Fruit fly (Drosophila melanogaster): ENCODE measurements around the gene Diedel.

Gene Diedel

DNA sequence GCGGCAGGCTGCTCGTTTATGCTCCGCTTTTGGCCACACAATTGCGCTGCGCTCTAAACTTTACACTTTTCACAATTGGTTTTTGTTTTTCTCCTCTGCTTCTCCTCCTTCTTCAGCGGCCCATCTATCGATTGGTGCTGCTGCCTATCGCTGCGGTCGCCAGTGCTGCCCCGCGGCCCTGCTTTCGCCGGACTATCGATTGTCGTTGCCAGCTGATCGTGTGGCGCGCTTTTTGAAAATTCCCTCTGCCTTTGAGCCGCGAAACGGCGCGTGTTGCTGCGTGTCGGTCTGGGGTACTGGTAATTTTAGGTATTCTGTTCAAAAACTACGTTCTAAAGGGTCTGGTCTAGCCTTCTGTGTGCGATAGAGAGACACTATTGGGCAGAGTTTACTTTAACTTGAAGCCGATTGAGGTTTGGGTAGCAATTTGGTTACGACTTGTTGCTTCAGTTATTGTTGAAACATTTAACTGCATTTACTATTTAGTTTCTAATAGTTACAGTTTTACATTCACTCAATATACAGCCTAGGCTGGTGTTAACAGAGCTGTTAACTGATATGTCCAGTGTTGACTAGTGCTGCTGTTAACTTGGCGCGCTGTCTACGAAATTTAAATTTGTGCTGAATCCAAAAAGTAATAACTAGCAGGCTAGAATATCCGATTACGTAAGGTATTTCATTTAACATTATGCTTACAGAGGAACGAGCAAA, 9.9 kb downstream of the Diedel start, which contains the start of gene Trc8 (continued):
- peak; percentile 27 for TF ChIP-seq CG15601 (tag; optimal IDR thresholded peaks at IDR 0.05)
- no peak for TF ChIP-seq zen (tag; optimal IDR thresholded peaks at IDR 0.05)
- no peak for TF ChIP-seq CG10462 (GFP tag; optimal IDR thresholded peaks at IDR 0.05)
- TF ChIP-seq Hey (tag; optimal IDR thresholded peaks at IDR 0.05) = no peak
- no peak for TF ChIP-seq da (GFP tag; optimal IDR thresholded peaks at IDR 0.05)
- TF ChIP-seq CG6175 (GFP tag; IDR thresholded peaks at IDR 0.05) = no peak
- TF ChIP-seq Ptx1 (GFP tag; IDR thresholded peaks at IDR 0.05) = no peak
- no peak for TF ChIP-seq Nf-YA (GFP tag; IDR thresholded peaks at IDR 0.05)
- no peak for TF ChIP-seq D19B (GFP tag; optimal IDR thresholded peaks at IDR 0.05)
- no peak for TF ChIP-seq eyg (GFP tag; optimal IDR thresholded peaks at IDR 0.05)
- TF ChIP-seq Dek (tag; optimal IDR thresholded peaks at IDR 0.05) = peak; percentile 82
- no peak for TF ChIP-seq lov (optimal IDR thresholded peaks at IDR 0.05)
- TF ChIP-seq lov (GFP tag; IDR thresholded peaks at IDR 0.05) = no peak
- TF ChIP-seq Myb (GFP tag; optimal IDR thresholded peaks at IDR 0.05) = peak; percentile 49
- TF ChIP-seq rib (GFP tag; IDR thresholded peaks at IDR 0.05) = peak; percentile 61
- peak; percentile 82 for TF ChIP-seq knrl (GFP tag; IDR thresholded peaks at IDR 0.05; ENCODE audit: partially characterized antibody)
- no peak for TF ChIP-seq CG18011 (GFP tag; optimal IDR thresholded peaks at IDR 0.05)
- no peak for TF ChIP-seq ham (GFP tag; IDR thresholded peaks at IDR 0.05)
- no peak for TF ChIP-seq pan (optimal IDR thresholded peaks at IDR 0.05)
- TF ChIP-seq pan (GFP tag; optimal IDR thresholded peaks at IDR 0.05 in 1 of 2, IDR thresholded peaks at IDR 0.05 in 1 of 2) = no peak
- TF ChIP-seq Kr (GFP tag; optimal IDR thresholded peaks at IDR 0.05) = no peak
- no peak for TF ChIP-seq scrt (GFP tag; optimal IDR thresholded peaks at IDR 0.05)
- peak; percentile 85 for TF ChIP-seq sna (GFP tag; IDR thresholded peaks at IDR 0.05; ENCODE audit: partially characterized antibody)
- no peak for TF ChIP-seq pb (GFP tag; optimal IDR thresholded peaks at IDR 0.05)
- no peak for TF ChIP-seq ash1 (GFP tag; optimal IDR thresholded peaks at IDR 0.05)
- no peak for TF ChIP-seq Hsf (GFP tag; optimal IDR thresholded peaks at IDR 0.05)
- TF ChIP-seq CG13894 (tag; optimal IDR thresholded peaks at IDR 0.05) = no peak
- no peak for TF ChIP-seq CG3407 (GFP tag; optimal IDR thresholded peaks at IDR 0.05)
- TF ChIP-seq slp2 (GFP tag; optimal IDR thresholded peaks at IDR 0.05) = no peak
- TF ChIP-seq CG1602 (GFP tag; optimal IDR thresholded peaks at IDR 0.05) = no peak
- TF ChIP-seq chn (GFP tag; optimal IDR thresholded peaks at IDR 0.05) = no peak
- no peak for TF ChIP-seq prd (optimal IDR thresholded peaks at IDR 0.05)
- TF ChIP-seq prd (GFP tag; IDR thresholded peaks at IDR 0.05) = peak; percentile 34; the same call in 1 of the 3 replicates
- no peak for TF ChIP-seq pros (GFP tag; optimal IDR thresholded peaks at IDR 0.05)
- no peak for TF ChIP-seq CG1233 (GFP tag; optimal IDR thresholded peaks at IDR 0.05)
- TF ChIP-seq Lim3 (GFP tag; IDR thresholded peaks at IDR 0.05) = no peak
- no peak for TF ChIP-seq wek (GFP tag; optimal IDR thresholded peaks at IDR 0.05)
- no peak for TF ChIP-seq CG4854 (GFP tag; optimal IDR thresholded peaks at IDR 0.05)
- TF ChIP-seq CG3163 (GFP tag; optimal IDR thresholded peaks at IDR 0.05) = no peak
- no peak for TF ChIP-seq CG10431 (GFP tag; optimal IDR thresholded peaks at IDR 0.05)
- no peak for TF ChIP-seq crc (GFP tag; optimal IDR thresholded peaks at IDR 0.05)
- no peak for TF ChIP-seq NC2β (GFP tag; optimal IDR thresholded peaks at IDR 0.05)
- no peak for TF ChIP-seq CG12769 (tag; optimal IDR thresholded peaks at IDR 0.05)
- TF ChIP-seq zen2 (GFP tag; IDR thresholded peaks at IDR 0.05; ENCODE audit: partially characterized antibody) = peak; percentile 58
- TF ChIP-seq ftz-f1 (GFP tag; optimal IDR thresholded peaks at IDR 0.05) = peak; percentile 33
- no peak for TF ChIP-seq dm (GFP tag; optimal IDR thresholded peaks at IDR 0.05)
- TF ChIP-seq CG42726 (GFP tag; IDR thresholded peaks at IDR 0.05; ENCODE audit: partially characterized antibody) = peak; percentile 90
- TF ChIP-seq sim (GFP tag; IDR thresholded peaks at IDR 0.05) = no peak
- TF ChIP-seq CG10543 (GFP tag; optimal IDR thresholded peaks at IDR 0.05) = no peak
- no peak for TF ChIP-seq CG5245 (GFP tag; optimal IDR thresholded peaks at IDR 0.05)
- no peak for TF ChIP-seq dati (GFP tag; IDR thresholded peaks at IDR 0.05)
